Worm (Caenorhabditis elegans) whole organism, young adult: ENCODE results near the gene toe-2.

ENCODE experiments used
- B0019.2 ChIP-seq: fragments of 200-800 bp; sonication (Bioruptor generic); conservative IDR thresholded peaks from 2 replicates; pipeline ENCODE4 v1.3.6; 2022; ENCODE audit warnings: missing genetic modification reagents, missing genetic modification characterization, missing compliant biosample characterization
- F10E7.11 ChIP-seq: sonication (generic microtip); optimal IDR thresholded peaks from 2 replicates; lab custom pipeline; 2017; ENCODE audit warnings: mild to moderate bottlenecking, missing genetic modification characterization, moderate library complexity, missing compliant biosample characterization
- F22D6.2 ChIP-seq: sonication (generic microtip); optimal IDR thresholded peaks from 2 replicates; lab custom pipeline; 2016; ENCODE audit warnings: mild to moderate bottlenecking, missing genetic modification characterization, missing compliant biosample characterization
- K12H6.12 ChIP-seq: fragments of 200-800 bp; sonication (Bioruptor generic); optimal IDR thresholded peaks from 2 replicates; lab custom pipeline; 2018; ENCODE audit warnings: mild to moderate bottlenecking, missing genetic modification characterization, missing compliant biosample characterization
- Y67H2A.10 ChIP-seq: fragments of 200-800 bp; sonication (Bioruptor generic); conservative IDR thresholded peaks from 2 replicates; pipeline ENCODE4 v1.3.6; 2022; ENCODE audit warnings: missing genetic modification reagents, missing genetic modification characterization, missing compliant biosample characterization
- ZK185.1 ChIP-seq: sonication (generic microtip); optimal IDR thresholded peaks from 2 replicates; lab custom pipeline; 2016; ENCODE audit warnings: mild to moderate bottlenecking, missing genetic modification characterization, missing compliant biosample characterization; ENCODE audit not compliant: poor library complexity, severe bottlenecking
- akir-1 ChIP-seq: fragments of 200-800 bp; sonication (Bioruptor generic); optimal IDR thresholded peaks from 2 replicates; lab custom pipeline; 2018; ENCODE audit warnings: mild to moderate bottlenecking, missing genetic modification characterization, moderate library complexity, missing compliant biosample characterization
- attf-6 ChIP-seq: fragments of 200-800 bp; sonication (Bioruptor generic); IDR thresholded peaks from 2 replicates; pipeline ENCODE4 v1.3.6; 2022; ENCODE audit warnings: missing genetic modification reagents, missing genetic modification characterization, missing compliant biosample characterization
- bed-1 ChIP-seq: fragments of 200-800 bp; sonication (Bioruptor generic); IDR thresholded peaks from 2 replicates; pipeline ENCODE4 v1.3.6; 2022; ENCODE audit warnings: missing genetic modification reagents, missing genetic modification characterization, missing compliant biosample characterization
- bed-2 ChIP-seq: fragments of 200-800 bp; sonication (Bioruptor generic); IDR thresholded peaks from 2 replicates; pipeline ENCODE4 v1.3.6; 2022; ENCODE audit warnings: missing genetic modification reagents, missing genetic modification characterization, missing compliant biosample characterization
- cebp-1 ChIP-seq, 2 experiments: fragments of 200-800 bp in 1 of 2; sonication (Bioruptor generic) in 1 of 2; sonication (generic microtip) in 1 of 2; IDR thresholded peaks in 1 of 2; optimal IDR thresholded peaks in 1 of 2; 2 replicates each; pipeline versions ENCODE4 v1.3.6 to Lab custom; 2017 to 2022; ENCODE audit warnings: missing compliant biosample characterization in 2 of 2, missing genetic modification characterization in 2 of 2, mild to moderate bottlenecking in 1 of 2, missing genetic modification reagents in 1 of 2, moderate library complexity in 1 of 2
- ceh-91 ChIP-seq: fragments of 200-800 bp; sonication (Bioruptor generic); IDR thresholded peaks from 2 replicates; pipeline ENCODE4 v1.3.6; 2022; ENCODE audit warnings: missing genetic modification reagents, missing genetic modification characterization, missing compliant biosample characterization
- die-1 ChIP-seq: sonication (generic microtip); optimal IDR thresholded peaks from 2 replicates; lab custom pipeline; 2016; ENCODE audit warnings: missing genotype, mild to moderate bottlenecking, missing genetic modification characterization, missing compliant biosample characterization
- dpff-1 ChIP-seq: sonication (generic microtip); optimal IDR thresholded peaks from 2 replicates; lab custom pipeline; 2017; ENCODE audit warnings: mild to moderate bottlenecking, missing genetic modification characterization, missing compliant biosample characterization
- dpl-1 ChIP-seq: fragments of 150-350 bp; optimal IDR thresholded peaks from 2 replicates; lab custom pipeline; 2014; ENCODE audit warnings: missing biosample characterization, missing genetic modification reagents, missing genetic modification characterization
- egl-44 ChIP-seq: fragments of 200-800 bp; sonication (Bioruptor generic); IDR thresholded peaks from 2 replicates; pipeline ENCODE4 v1.3.6; 2022; ENCODE audit warnings: missing genetic modification reagents, missing genetic modification characterization, missing compliant biosample characterization
- egrh-3 ChIP-seq: fragments of 200-800 bp; sonication (Bioruptor generic); IDR thresholded peaks from 2 replicates; pipeline ENCODE4 v1.3.6; 2022; ENCODE audit warnings: missing genetic modification reagents, missing genetic modification characterization, missing compliant biosample characterization
- fkh-3 ChIP-seq: sonication (generic microtip); optimal IDR thresholded peaks from 2 replicates; lab custom pipeline; 2016; ENCODE audit warnings: mild to moderate bottlenecking, missing genetic modification characterization, missing compliant biosample characterization
- hlh-26 ChIP-seq: fragments of 200-800 bp; sonication (Bioruptor generic); conservative IDR thresholded peaks from 2 replicates; pipeline ENCODE4 v1.3.6; 2022; ENCODE audit warnings: missing genetic modification reagents, missing genetic modification characterization, missing compliant biosample characterization
- hmg-20 ChIP-seq: fragments of 200-800 bp; sonication (Bioruptor generic); IDR thresholded peaks from 2 replicates; pipeline ENCODE4 v1.3.6; 2022; ENCODE audit warnings: missing genetic modification reagents, missing genetic modification characterization, missing compliant biosample characterization
- let-607 ChIP-seq, 2 experiments: fragments of 200-800 bp in 1 of 2; sonication (Bioruptor generic) in 1 of 2; sonication (generic microtip) in 1 of 2; optimal IDR thresholded peaks; 2 replicates each; lab custom pipeline; 2016 to 2018; ENCODE audit warnings: mild to moderate bottlenecking in 2 of 2, missing compliant biosample characterization in 2 of 2, missing genetic modification characterization in 2 of 2, moderate library complexity in 2 of 2, missing genotype in 1 of 2
- lin-54 ChIP-seq: fragments of 200-800 bp; sonication (Bioruptor generic); optimal IDR thresholded peaks from 2 replicates; lab custom pipeline; 2018; ENCODE audit warnings: mild to moderate bottlenecking, missing genetic modification characterization, missing compliant biosample characterization
- lir-1 ChIP-seq: fragments of 200-800 bp; sonication (Bioruptor generic); conservative IDR thresholded peaks from 2 replicates; pipeline ENCODE4 v1.3.6; 2022; ENCODE audit warnings: missing genetic modification reagents, missing genetic modification characterization, missing compliant biosample characterization
- madf-6 ChIP-seq: fragments of 200-800 bp; sonication (Bioruptor generic); IDR thresholded peaks from 2 replicates; pipeline ENCODE4 v1.3.6; 2022; ENCODE audit warnings: missing genetic modification reagents, missing genetic modification characterization, missing compliant biosample characterization
- madf-8 ChIP-seq: fragments of 200-800 bp; sonication (Bioruptor generic); conservative IDR thresholded peaks from 2 replicates; pipeline ENCODE4 v1.3.6; 2022; ENCODE audit warnings: missing genetic modification reagents, missing genetic modification characterization, missing compliant biosample characterization
- mel-28 ChIP-seq: sonication (generic microtip); optimal IDR thresholded peaks from 2 replicates; lab custom pipeline; 2016; ENCODE audit warnings: borderline replicate concordance, mild to moderate bottlenecking, missing genetic modification characterization, missing compliant biosample characterization
- mxl-1 ChIP-seq: sonication (generic microtip); optimal IDR thresholded peaks from 2 replicates; lab custom pipeline; 2016; ENCODE audit warnings: missing genetic modification characterization, missing compliant biosample characterization
- nfyb-1 ChIP-seq: fragments of 200-800 bp; sonication (Bioruptor generic); IDR thresholded peaks from 2 replicates; pipeline ENCODE4 v1.3.6; 2022; ENCODE audit warnings: missing genetic modification reagents, missing genetic modification characterization, missing compliant biosample characterization
- nhr-120 ChIP-seq: fragments of 200-800 bp; sonication (Bioruptor generic); IDR thresholded peaks from 2 replicates; pipeline ENCODE4 v1.3.6; 2022; ENCODE audit warnings: missing genetic modification characterization, missing compliant biosample characterization
- nhr-27 ChIP-seq: fragments of 200-800 bp; sonication (Bioruptor generic); optimal IDR thresholded peaks from 2 replicates; lab custom pipeline; 2018; ENCODE audit warnings: mild to moderate bottlenecking, missing genetic modification characterization, moderate library complexity, missing compliant biosample characterization
- nhr-80 ChIP-seq: sonication (generic microtip); optimal IDR thresholded peaks from 2 replicates; lab custom pipeline; 2016; ENCODE audit warnings: missing genetic modification characterization, missing compliant biosample characterization
- rpc-1 ChIP-seq, 2 experiments: fragments of 150-350 bp in 1 of 2; sonication (generic microtip) in 1 of 2; optimal IDR thresholded peaks; 2 replicates each; lab custom pipeline; 2014 to 2018; ENCODE audit warnings: missing biosample characterization in 1 of 2, missing genetic modification characterization in 1 of 2, missing genetic modification reagents in 1 of 2, missing genotype in 1 of 2
- sea-2 ChIP-seq: fragments of 200-800 bp; sonication (Bioruptor generic); IDR thresholded peaks from 2 replicates; pipeline ENCODE4 v1.3.6; 2022; ENCODE audit warnings: missing genetic modification characterization, missing compliant biosample characterization
- snpc-1.1 ChIP-seq: sonication (generic microtip); optimal IDR thresholded peaks from 2 replicates; lab custom pipeline; 2017; ENCODE audit warnings: missing genetic modification characterization, mild to moderate bottlenecking, missing compliant biosample characterization, antibody characterized with exemption, moderate library complexity, missing genotype, missing genetic modification reagents; ENCODE audit not compliant: insufficient read depth
- snpc-3.4 ChIP-seq: sonication (generic microtip); optimal IDR thresholded peaks from 2 replicates; lab custom pipeline; 2017; ENCODE audit warnings: missing genetic modification characterization, mild to moderate bottlenecking, missing compliant biosample characterization, antibody characterized with exemption, moderate library complexity, missing genotype, missing genetic modification reagents
- tbp1 ChIP-seq: fragments of 200-800 bp; sonication (Bioruptor generic); optimal IDR thresholded peaks from 2 replicates; lab custom pipeline; 2018; ENCODE audit warnings: mild to moderate bottlenecking, missing genetic modification characterization, missing compliant biosample characterization
- tbx-9 ChIP-seq: sonication (generic microtip); optimal IDR thresholded peaks from 2 replicates; lab custom pipeline; 2016; ENCODE audit warnings: borderline replicate concordance, missing genetic modification characterization, inconsistent platforms, missing compliant biosample characterization
- tlf-1 ChIP-seq: fragments of 200-800 bp; sonication (Bioruptor generic); optimal IDR thresholded peaks from 2 replicates; lab custom pipeline; 2018; ENCODE audit warnings: mild to moderate bottlenecking, missing genetic modification characterization, missing compliant biosample characterization
- unc-62 ChIP-seq: fragments of 150-350 bp; optimal IDR thresholded peaks from 2 replicates; lab custom pipeline; 2014; ENCODE audit warnings: missing biosample characterization, missing genetic modification reagents, missing genetic modification characterization
- zfh-2 ChIP-seq: fragments of 200-800 bp; sonication (Bioruptor generic); conservative IDR thresholded peaks from 2 replicates; pipeline ENCODE4 v1.3.6; 2022; ENCODE audit warnings: missing genetic modification reagents, missing genetic modification characterization, missing compliant biosample characterization
- zim-3 ChIP-seq: sonication (generic microtip); optimal IDR thresholded peaks from 2 replicates; lab custom pipeline; 2017; ENCODE audit warnings: mild to moderate bottlenecking, missing genetic modification characterization, moderate library complexity, missing compliant biosample characterization

toe-2 gene

ce11 chrII:6499067-6499466 lies 22.1 kb downstream of the toe-2 start, which contains the start of gene twk-49:
Gene twk-49 (minus strand): TSS chrII:6499167.
- TF ChIP-seq cebp-1 (GFP tag; IDR thresholded peaks at IDR 0.05; lab: Robert Waterston, UW) (no peak), cebp-1 (tag; optimal IDR thresholded peaks at IDR 0.05; lab: Kevin White, UChicago) (no peak), fkh-3 (tag; lab: Kevin White, UChicago) (no peak), F22D6.2 (tag; lab: Kevin White, UChicago) (no peak), Y67H2A.10 (GFP tag; lab: Robert Waterston, UW) (no peak), dpl-1 (no peak), attf-6 (GFP tag; lab: Robert Waterston, UW) (no peak), egrh-3 (GFP tag; lab: Robert Waterston, UW) (no peak), ceh-91 (no peak), bed-2 (GFP tag; lab: Robert Waterston, UW) (no peak), snpc-1.1 (tag; lab: Kevin White, UChicago) (no peak), nhr-120 (GFP tag; lab: Robert Waterston, UW) (no peak), nhr-27 (tag; lab: Kevin White, UChicago) (no peak), lir-1 (no peak), let-607 (tag; optimal IDR thresholded peaks at IDR 0.05; lab: Kevin White, UChicago) (no peak), snpc-3.4 (tag; lab: Kevin White, UChicago) (no peak), hlh-26 (GFP tag; lab: Robert Waterston, UW) (no peak), akir-1 (GFP tag; lab: Kevin White, UChicago) (no peak), die-1 (no peak), ZK185.1 (no peak), tbp1 (no peak)

- TF ChIP-seq F10E7.11: no peak
- no peak for TF ChIP-seq nhr-80 (tag; lab: Kevin White, UChicago)
- TF ChIP-seq rpc-1 (optimal IDR thresholded peaks at IDR 0.05; lab: Kevin White, UChicago): no peak
- TF ChIP-seq rpc-1 (tag; optimal IDR thresholded peaks at IDR 0.05; lab: Kevin White, UChicago): no peak
- TF ChIP-seq bed-1 (GFP tag; lab: Robert Waterston, UW): no peak
- TF ChIP-seq B0019.2 (GFP tag; lab: Robert Waterston, UW): no peak
- TF ChIP-seq dpff-1 (tag; lab: Kevin White, UChicago): no peak
These were observed 22.6 kb downstream of the toe-2 start for ce11 chrII:6498609-6499008.

- TF ChIP-seq zfh-2 (GFP tag; lab: Robert Waterston, UW) (no peak), unc-62 (GFP tag; lab: Kevin White, UChicago) (no peak)
These were observed 24.0 kb downstream of the toe-2 start for ce11 chrII:6497137-6497536.

ce11 chrII:6496496-6496895 lies 24.7 kb downstream of the toe-2 start:
- TF ChIP-seq egl-44: no peak

- TF ChIP-seq ZK185.1: no peak
- TF ChIP-seq tlf-1 (GFP tag; lab: Kevin White, UChicago): no peak
- TF ChIP-seq nfyb-1 (GFP tag; lab: Robert Waterston, UW): no peak
- TF ChIP-seq mxl-1 (tag; lab: Kevin White, UChicago): no peak
- no peak for TF ChIP-seq F10E7.11
- no peak for TF ChIP-seq hmg-20 (GFP tag; lab: Robert Waterston, UW)
- peak; percentile 1 for TF ChIP-seq lin-54 (GFP tag; lab: Kevin White, UChicago)
- TF ChIP-seq madf-6 (GFP tag; lab: Robert Waterston, UW): peak; percentile 53; the same call in 1 of the 2 replicates
- no peak for TF ChIP-seq tbx-9
- TF ChIP-seq zim-3 (tag; lab: Kevin White, UChicago): no peak
- TF ChIP-seq mel-28 (tag; lab: Kevin White, UChicago): no peak
- TF ChIP-seq madf-8 (GFP tag; lab: Robert Waterston, UW): no peak
- TF ChIP-seq K12H6.12 (tag; lab: Kevin White, UChicago): no peak
- TF ChIP-seq akir-1 (GFP tag; lab: Kevin White, UChicago): no peak
- no peak for TF ChIP-seq sea-2
These were observed 27.4 kb downstream of the toe-2 start for ce11 chrII:6493709-6494326.
